Worm (Caenorhabditis elegans): Measurements from ENCODE around the gene F40F12.3.
A peak's percentile ranks its signal among the peaks of the same experiment; 100 is the strongest.

F40F12.3 gene

ce11 chrIII:9885609-9886008 lies 35.1 kb downstream of the F40F12.3 start:
- TF ChIP-seq spr-3 (GFP tag; optimal IDR thresholded peaks at IDR 0.05): no peak
- no peak for TF ChIP-seq zip-2 (tag; optimal IDR thresholded peaks at IDR 0.05)
- TF ChIP-seq nhr-11 (tag; optimal IDR thresholded peaks at IDR 0.05): peak; percentile 6
- TF ChIP-seq daf-19 (GFP tag; conservative IDR thresholded peaks at IDR 0.05): no peak
- TF ChIP-seq dve-1 (tag; optimal IDR thresholded peaks at IDR 0.05; ENCODE audit: insufficient read depth): no peak

DNA sequence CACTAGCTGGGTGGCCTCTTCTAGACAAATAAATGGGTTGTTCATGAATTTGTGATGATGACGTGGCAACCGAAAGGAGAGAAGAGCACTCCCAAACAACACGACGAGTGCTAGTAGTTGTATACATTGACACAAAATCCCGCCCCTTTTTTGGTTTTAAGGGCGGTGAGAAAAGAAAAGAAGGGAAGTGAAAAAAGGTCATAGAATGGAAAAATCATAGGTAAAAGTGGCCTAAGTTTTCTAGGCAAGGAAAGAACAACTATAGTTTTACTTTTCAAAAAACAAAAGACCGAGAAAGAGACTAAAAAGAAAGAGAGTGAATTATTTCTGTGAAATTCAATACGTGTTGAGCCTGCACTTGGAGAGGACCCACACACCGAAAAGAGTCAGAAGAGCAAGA lies 41.8 kb downstream of the F40F12.3 start, which contains the start of gene ZK757.2:
Gene ZK757.2, minus strand, starts transcription at position 101 of the 400 bp plus-strand sequence.
- no peak for TF ChIP-seq dve-1 (tag; optimal IDR thresholded peaks at IDR 0.05; ENCODE audit: insufficient read depth)
- no peak for TF ChIP-seq hif-1 (tag; optimal IDR thresholded peaks at IDR 0.05)
- no peak for TF ChIP-seq set-16 (GFP tag; IDR thresholded peaks at IDR 0.05)
- TF ChIP-seq R02D3.7 (tag; optimal IDR thresholded peaks at IDR 0.05): no peak
- TF ChIP-seq zip-11 (GFP tag; IDR thresholded peaks at IDR 0.05): no peak
- TF ChIP-seq ceh-62 (tag; optimal IDR thresholded peaks at IDR 0.05): no peak
- no peak for TF ChIP-seq ZK337.2 (GFP tag; IDR thresholded peaks at IDR 0.05)
- TF ChIP-seq aly-2 (tag; optimal IDR thresholded peaks at IDR 0.05): no peak
- TF ChIP-seq cey-2 (tag; optimal IDR thresholded peaks at IDR 0.05; ENCODE audit: borderline replicate concordance, insufficient read depth): no peak
- TF ChIP-seq zfp-2 (tag; optimal IDR thresholded peaks at IDR 0.05): no peak
- TF ChIP-seq Y48G9A.11 (GFP tag; IDR thresholded peaks at IDR 0.05): no peak
- no peak for TF ChIP-seq lin-13 (GFP tag; optimal IDR thresholded peaks at IDR 0.05)
- no peak for TF ChIP-seq dmd-8 (GFP tag; IDR thresholded peaks at IDR 0.05)

ce11 chrIII:9876951-9877350 lies 43.7 kb downstream of the F40F12.3 start, which contains the start of gene ZK757.10:
ZK757.10 (plus strand) TSS chrIII:9877251.
- no peak for TF ChIP-seq ceh-20 (GFP tag; IDR thresholded peaks at IDR 0.05)

ce11 chrIII:9874515-9874914 lies 46.1 kb downstream of the F40F12.3 start:
- TF ChIP-seq T20F7.1 (GFP tag; optimal IDR thresholded peaks at IDR 0.05) (no peak), zfp-2 (tag; optimal IDR thresholded peaks at IDR 0.05) (no peak), nhr-6 (tag; optimal IDR thresholded peaks at IDR 0.05) (no peak), unc-130 (GFP tag; optimal IDR thresholded peaks at IDR 0.05) (no peak), lir-3 (tag; optimal IDR thresholded peaks at IDR 0.05) (no peak), ceh-82 (tag; optimal IDR thresholded peaks at IDR 0.05) (no peak), pha-4 (GFP tag; IDR thresholded peaks at IDR 0.05) (no peak), pha-4 (tag; optimal IDR thresholded peaks at IDR 0.05) (no peak), snpc-4 (tag; optimal IDR thresholded peaks at IDR 0.05) (no peak), spr-3 (GFP tag; optimal IDR thresholded peaks at IDR 0.05) (no peak), T26A8.4 (GFP tag; IDR thresholded peaks at IDR 0.05) (no peak), egl-27 (tag; optimal IDR thresholded peaks at IDR 0.05) (no peak), R02D3.7 (tag; optimal IDR thresholded peaks at IDR 0.05) (no peak), hif-1 (tag; optimal IDR thresholded peaks at IDR 0.05) (no peak), zip-11 (GFP tag; IDR thresholded peaks at IDR 0.05) (no peak), tra-1 (GFP tag; IDR thresholded peaks at IDR 0.05) (no peak)

- TF ChIP-seq lim-7 (GFP tag; IDR thresholded peaks at IDR 0.05) (no peak), ceh-62 (tag; optimal IDR thresholded peaks at IDR 0.05) (no peak), hmg-1.1 (GFP tag; IDR thresholded peaks at IDR 0.05) (no peak), dmd-9 (GFP tag; IDR thresholded peaks at IDR 0.05) (no peak), skn-1 (tag; optimal IDR thresholded peaks at IDR 0.05) (no peak), nhr-41 (GFP tag; IDR thresholded peaks at IDR 0.05) (no peak), nhr-28 (tag; optimal IDR thresholded peaks at IDR 0.05) (no peak), Y48G9A.11 (GFP tag; IDR thresholded peaks at IDR 0.05) (no peak), fkh-10 (GFP tag; optimal IDR thresholded peaks at IDR 0.05) (no peak), dmd-6 (GFP tag; IDR thresholded peaks at IDR 0.05) (no peak), mxl-3 (GFP tag; optimal IDR thresholded peaks at IDR 0.05) (no peak), pqm-1 (tag; optimal IDR thresholded peaks at IDR 0.05) (no peak), tag-97 (GFP tag; IDR thresholded peaks at IDR 0.05) (no peak), ama-1 (optimal IDR thresholded peaks at IDR 0.05) (no peak), snpc-1.2 (GFP tag; IDR thresholded peaks at IDR 0.05) (no peak), madf-9 (GFP tag; conservative IDR thresholded peaks at IDR 0.05) (no peak), Y105C5A.15 (GFP tag; IDR thresholded peaks at IDR 0.05) (no peak)
Observed at ce11 chrIII:9871032-9871431, 49.6 kb downstream of the F40F12.3 start, which contains the start of gene ZK757.1. ZK757.1 (minus strand) TSS chrIII:9871132.
